Worm (Caenorhabditis elegans) whole organism, L1 larva: ENCODE data around the gene T04A8.7.

Source experiments
- ceh-63 ChIP-seq: fragments of 200-800 bp; sonication (Bioruptor generic); optimal IDR thresholded peaks from 2 replicates; lab custom pipeline; 2018; ENCODE audit warnings: mild to moderate bottlenecking, missing genetic modification characterization, missing compliant biosample characterization
- elt-3 ChIP-seq, 6 experiments: fragments of 150-350 bp in 1 of 6; sonication (generic microtip); optimal IDR thresholded peaks; 2 replicates each; lab custom pipeline; 2017 to 2018; ENCODE audit warnings: missing biosample characterization in 6 of 6, missing genetic modification characterization in 6 of 6, inconsistent platforms in 1 of 6
- fos-1 ChIP-seq: fragments of 150-350 bp; optimal IDR thresholded peaks from 2 replicates; lab custom pipeline; 2014; ENCODE audit warnings: missing biosample characterization, missing genetic modification characterization
- nhr-90 ChIP-seq: sonication (generic microtip); optimal IDR thresholded peaks from 2 replicates; lab custom pipeline; 2016; ENCODE audit warnings: mild to moderate bottlenecking, missing genetic modification characterization, missing compliant biosample characterization; ENCODE audit not compliant: poor library complexity
- unc-62 ChIP-seq: fragments of 150-350 bp; optimal IDR thresholded peaks from 2 replicates; lab custom pipeline; 2014; ENCODE audit warnings: missing biosample characterization, missing genetic modification reagents, missing genetic modification characterization

ce11 chrIII:4666753-4667400, 28.3 kb upstream of the T04A8.7 start:
- TF ChIP-seq unc-62 (GFP tag; lab: Kevin White, UChicago) (no peak), fos-1 (tag; lab: Kevin White, UChicago) (no peak), elt-3 (tag; optimal IDR thresholded peaks at IDR 0.05; lab: Kevin White, UChicago) (no peak), nhr-90 (tag; lab: Kevin White, UChicago) (peak; percentile 34), ceh-63 (GFP tag; lab: Kevin White, UChicago) (no peak)
